Worm (Caenorhabditis elegans): ENCODE results near the gene Y37D8A.6.
A peak's percentile ranks its signal among the peaks of the same experiment; 100 is the strongest.

Y37D8A.6 gene

ce11 chrIII:12880704-12881103 is 10.6 kb upstream of the Y37D8A.6 start:
- TF ChIP-seq W03F9.2 (tag; optimal IDR thresholded peaks at IDR 0.05) (no peak), dao-5 (tag; optimal IDR thresholded peaks at IDR 0.05) (no peak), him-1 (tag; optimal IDR thresholded peaks at IDR 0.05) (no peak)

- TF ChIP-seq dao-5 (tag; optimal IDR thresholded peaks at IDR 0.05) (no peak), W03F9.2 (tag; optimal IDR thresholded peaks at IDR 0.05) (no peak), him-1 (tag; optimal IDR thresholded peaks at IDR 0.05) (no peak)
Measured at ce11 chrIII:12877527-12878234, 7.6 kb upstream of the Y37D8A.6 start, which contains the start of the genes cec-7 and enu-3.5. Gene cec-7, minus strand, starts transcription at chrIII:12877577. Gene enu-3.5, plus strand, starts transcription at chrIII:12878196.

ce11 chrIII:12875653-12876052 is 5.6 kb upstream of the Y37D8A.6 start:
- no peak for TF ChIP-seq dao-5 (tag; optimal IDR thresholded peaks at IDR 0.05)
- no peak for TF ChIP-seq W03F9.2 (tag; optimal IDR thresholded peaks at IDR 0.05)
- no peak for TF ChIP-seq him-1 (tag; optimal IDR thresholded peaks at IDR 0.05)

ce11 chrIII:12874606-12875066 is 4.5 kb upstream of the Y37D8A.6 start, which contains the start of the genes mrg-1 and spcs-2:
Gene mrg-1, minus strand, starts transcription at chrIII:12874656.
Gene spcs-2, plus strand, starts transcription at chrIII:12875031.
- TF ChIP-seq him-1 (tag; optimal IDR thresholded peaks at IDR 0.05) (peak; percentile 59), dao-5 (tag; optimal IDR thresholded peaks at IDR 0.05) (no peak), W03F9.2 (tag; optimal IDR thresholded peaks at IDR 0.05) (peak; percentile 94)

- TF ChIP-seq him-1 (tag; optimal IDR thresholded peaks at IDR 0.05) (no peak), W03F9.2 (tag; optimal IDR thresholded peaks at IDR 0.05) (no peak), dao-5 (tag; optimal IDR thresholded peaks at IDR 0.05) (no peak)
Measured at ce11 chrIII:12864648-12865047, 5.4 kb downstream of the Y37D8A.6 start, which contains the start of gene Y37D8A.8. Gene Y37D8A.8, plus strand, starts transcription at chrIII:12864948.

- no peak for TF ChIP-seq him-1 (tag; optimal IDR thresholded peaks at IDR 0.05)
- TF ChIP-seq W03F9.2 (tag; optimal IDR thresholded peaks at IDR 0.05) = no peak
- TF ChIP-seq dao-5 (tag; optimal IDR thresholded peaks at IDR 0.05) = no peak
Measured at ce11 chrIII:12860119-12860518, 10.0 kb downstream of the Y37D8A.6 start.

- TF ChIP-seq dao-5 (tag; optimal IDR thresholded peaks at IDR 0.05) (no peak), him-1 (tag; optimal IDR thresholded peaks at IDR 0.05) (no peak), W03F9.2 (tag; optimal IDR thresholded peaks at IDR 0.05) (no peak)
Measured at ce11 chrIII:12856628-12857027, 13.5 kb downstream of the Y37D8A.6 start, which contains the start of gene Y37D8A.26. Gene Y37D8A.26, minus strand, starts transcription at chrIII:12856728.

ce11 chrIII:12855394-12855793 is 14.7 kb downstream of the Y37D8A.6 start, which contains the start of gene Y37D8A.5:
Gene Y37D8A.5, minus strand, starts transcription at chrIII:12855494.
- TF ChIP-seq W03F9.2 (tag; optimal IDR thresholded peaks at IDR 0.05) = no peak
- no peak for TF ChIP-seq dao-5 (tag; optimal IDR thresholded peaks at IDR 0.05)
- no peak for TF ChIP-seq him-1 (tag; optimal IDR thresholded peaks at IDR 0.05)

- no peak for TF ChIP-seq dao-5 (tag; optimal IDR thresholded peaks at IDR 0.05)
- TF ChIP-seq W03F9.2 (tag; optimal IDR thresholded peaks at IDR 0.05) = no peak
- no peak for TF ChIP-seq him-1 (tag; optimal IDR thresholded peaks at IDR 0.05)
Measured at ce11 chrIII:12851034-12851433, 19.1 kb downstream of the Y37D8A.6 start.

- TF ChIP-seq W03F9.2 (tag; optimal IDR thresholded peaks at IDR 0.05) (no peak), dao-5 (tag; optimal IDR thresholded peaks at IDR 0.05) (no peak), him-1 (tag; optimal IDR thresholded peaks at IDR 0.05) (no peak)
Measured at ce11 chrIII:12849691-12850090, 20.4 kb downstream of the Y37D8A.6 start.

- TF ChIP-seq him-1 (tag; optimal IDR thresholded peaks at IDR 0.05) = no peak
- no peak for TF ChIP-seq dao-5 (tag; optimal IDR thresholded peaks at IDR 0.05)
- no peak for TF ChIP-seq W03F9.2 (tag; optimal IDR thresholded peaks at IDR 0.05)
Measured at ce11 chrIII:12848981-12849589, 21.0 kb downstream of the Y37D8A.6 start.

ce11 chrIII:12847623-12848022 is 22.5 kb downstream of the Y37D8A.6 start:
- no peak for TF ChIP-seq dao-5 (tag; optimal IDR thresholded peaks at IDR 0.05)
- TF ChIP-seq him-1 (tag; optimal IDR thresholded peaks at IDR 0.05) = no peak

ce11 chrIII:12842858-12843257 is 27.2 kb downstream of the Y37D8A.6 start:
- TF ChIP-seq dao-5 (tag; optimal IDR thresholded peaks at IDR 0.05) (no peak), W03F9.2 (tag; optimal IDR thresholded peaks at IDR 0.05) (peak; percentile 16), him-1 (tag; optimal IDR thresholded peaks at IDR 0.05) (no peak)

- TF ChIP-seq dao-5 (tag; optimal IDR thresholded peaks at IDR 0.05) (no peak), W03F9.2 (tag; optimal IDR thresholded peaks at IDR 0.05) (peak; percentile 40)
Measured at ce11 chrIII:12841328-12841727, 28.8 kb downstream of the Y37D8A.6 start.
